Worm (Caenorhabditis elegans) whole organism, L4 larva: Measurements from ENCODE around the gene ZK355.2.

Experiments used
- ama-1 ChIP-seq: fragments of 150-350 bp; optimal IDR thresholded peaks from 2 replicates; lab custom pipeline; 2014; ENCODE audit warnings: inconsistent platforms, mixed read lengths
- ceh-20 ChIP-seq: fragments of 200-800 bp; sonication (Bioruptor generic); IDR thresholded peaks from 2 replicates; pipeline ENCODE4 v1.3.6; 2022; ENCODE audit warnings: missing genetic modification reagents, missing genetic modification characterization, missing compliant biosample characterization
- ceh-44 ChIP-seq: fragments of 200-800 bp; sonication (Bioruptor generic); IDR thresholded peaks from 2 replicates; pipeline ENCODE4 v1.3.6; 2022; ENCODE audit warnings: missing genetic modification reagents, missing genetic modification characterization, missing compliant biosample characterization
- ceh-62 ChIP-seq: sonication (generic microtip); optimal IDR thresholded peaks from 2 replicates; lab custom pipeline; 2017; ENCODE audit warnings: missing biosample characterization, missing genetic modification characterization
- ceh-82 ChIP-seq: sonication (generic microtip); optimal IDR thresholded peaks from 2 replicates; lab custom pipeline; 2017; ENCODE audit warnings: missing biosample characterization, missing genetic modification characterization
- ctbp-1 ChIP-seq: fragments of 200-800 bp; sonication (Bioruptor generic); IDR thresholded peaks from 2 replicates; pipeline ENCODE4 v1.3.6; 2022; ENCODE audit warnings: missing genetic modification reagents, missing genetic modification characterization, missing compliant biosample characterization
- hlh-30 ChIP-seq: sonication (generic microtip); optimal IDR thresholded peaks from 2 replicates; lab custom pipeline; 2017; ENCODE audit warnings: antibody characterized with exemption, mild to moderate bottlenecking, missing genetic modification characterization, missing compliant biosample characterization; ENCODE audit not compliant: insufficient read depth
- lin-13 ChIP-seq: fragments of 150-350 bp; optimal IDR thresholded peaks from 2 replicates; lab custom pipeline; 2014; ENCODE audit warnings: missing biosample characterization, missing genetic modification reagents, missing genetic modification characterization
- lsy-2 ChIP-seq, 2 experiments: fragments of 150-350 bp in 1 of 2; sonication (generic microtip) in 1 of 2; optimal IDR thresholded peaks; 2 replicates each; lab custom pipeline; 2014 to 2017; ENCODE audit warnings: missing biosample characterization in 2 of 2, missing genetic modification characterization in 2 of 2
- pha-4 ChIP-seq, 2 experiments: fragments of 150-350 bp in 1 of 2; fragments of 200-800 bp in 1 of 2; sonication (Bioruptor generic) in 1 of 2; IDR thresholded peaks in 1 of 2; optimal IDR thresholded peaks in 1 of 2; 2 replicates each; pipeline versions ENCODE4 v1.3.6 to Lab custom; 2014 to 2022; ENCODE audit warnings: missing genetic modification characterization in 2 of 2, missing genetic modification reagents in 2 of 2, missing biosample characterization in 1 of 2, missing compliant biosample characterization in 1 of 2
- unc-39 ChIP-seq: sonication (generic microtip); optimal IDR thresholded peaks from 2 replicates; lab custom pipeline; 2017; ENCODE audit warnings: missing biosample characterization, missing genetic modification characterization
- vab-7 ChIP-seq: fragments of 200-800 bp; sonication (Bioruptor generic); IDR thresholded peaks from 2 replicates; pipeline ENCODE4 v1.3.6; 2022; ENCODE audit warnings: missing genetic modification reagents, missing genetic modification characterization, missing compliant biosample characterization
- ztf-11 ChIP-seq: fragments of 150-350 bp; optimal IDR thresholded peaks from 2 replicates; lab custom pipeline; 2014; ENCODE audit warnings: missing biosample characterization, missing genetic modification characterization

DNA sequence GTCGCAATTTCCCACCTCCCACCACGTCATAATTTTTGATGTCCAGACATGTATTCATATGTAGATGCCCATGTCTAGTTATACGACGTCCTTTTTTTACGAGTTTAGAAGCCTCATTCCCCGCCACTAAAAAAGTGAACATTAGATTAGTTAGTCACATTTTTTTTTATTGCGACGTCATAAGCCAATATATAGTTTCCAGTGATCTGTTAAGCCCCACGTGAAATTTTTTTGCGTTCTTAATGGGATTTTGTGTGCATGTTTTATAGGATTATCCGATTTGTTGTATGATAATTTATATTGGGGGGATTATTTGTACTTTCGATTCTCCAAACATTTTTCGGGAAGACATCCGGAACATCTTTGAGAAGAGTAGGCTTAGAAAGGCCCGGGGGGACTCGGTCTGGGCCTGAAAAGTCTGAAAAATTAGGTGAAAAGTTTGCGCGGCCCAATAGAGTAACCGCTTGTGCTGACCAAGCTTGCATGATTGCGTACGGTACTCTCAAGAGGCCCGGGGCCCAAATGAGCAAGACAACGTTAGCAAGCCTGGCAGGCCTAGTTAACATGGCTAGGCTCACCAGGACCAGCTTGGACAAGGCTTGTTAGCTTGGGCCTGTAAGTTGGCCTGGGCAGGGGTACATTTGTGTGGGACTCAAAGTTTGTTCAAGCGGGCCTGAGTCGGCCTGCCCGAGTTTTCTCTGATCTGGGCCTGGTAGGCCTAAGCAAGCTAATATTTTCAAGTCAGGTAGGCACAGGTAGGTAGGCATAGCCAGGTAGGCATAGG, 41.7 kb downstream of the ZK355.2 start:
- TF ChIP-seq ama-1 (lab: Kevin White, UChicago): no peak
- TF ChIP-seq unc-39 (tag; lab: Kevin White, UChicago): no peak
- TF ChIP-seq lin-13: no peak
- TF ChIP-seq ceh-62 (tag; lab: Kevin White, UChicago): no peak
- TF ChIP-seq vab-7 (GFP tag; lab: Robert Waterston, UW): no peak
- TF ChIP-seq ctbp-1: no peak
- no peak for TF ChIP-seq ceh-44
- no peak for TF ChIP-seq ztf-11 (tag; lab: Kevin White, UChicago)
- TF ChIP-seq lsy-2 (tag; optimal IDR thresholded peaks at IDR 0.05; lab: Kevin White, UChicago): no peak
- TF ChIP-seq pha-4 (GFP tag; IDR thresholded peaks at IDR 0.05; lab: Robert Waterston, UW): no peak
- TF ChIP-seq pha-4 (tag; optimal IDR thresholded peaks at IDR 0.05; lab: Kevin White, UChicago): no peak
- TF ChIP-seq ceh-82 (tag; lab: Kevin White, UChicago): no peak
- no peak for TF ChIP-seq hlh-30 (tag; lab: Kevin White, UChicago)
- no peak for TF ChIP-seq ceh-20 (GFP tag; lab: Robert Waterston, UW)
